Worm (Caenorhabditis elegans) whole organism, young adult: Measurements from ENCODE around the gene srg-39.

Source experiments
- B0019.2 ChIP-seq: fragments of 200-800 bp; sonication (Bioruptor generic); conservative IDR thresholded peaks from 2 replicates; pipeline ENCODE4 v1.3.6; 2022; ENCODE audit warnings: missing genetic modification reagents, missing genetic modification characterization, missing compliant biosample characterization
- F23B12.7 ChIP-seq: sonication (generic microtip); optimal IDR thresholded peaks from 2 replicates; lab custom pipeline; 2017; ENCODE audit warnings: missing genetic modification characterization, mild to moderate bottlenecking, missing compliant biosample characterization, antibody characterized with exemption, moderate library complexity; ENCODE audit not compliant: insufficient read depth
- Y95B8A.8 ChIP-seq: fragments of 200-800 bp; sonication (Bioruptor generic); IDR thresholded peaks from 2 replicates; pipeline ENCODE4 v1.3.6; 2022; ENCODE audit warnings: missing genetic modification reagents, missing genetic modification characterization, missing compliant biosample characterization
- dpl-1 ChIP-seq: fragments of 150-350 bp; optimal IDR thresholded peaks from 2 replicates; lab custom pipeline; 2014; ENCODE audit warnings: missing biosample characterization, missing genetic modification reagents, missing genetic modification characterization
- fkh-3 ChIP-seq: sonication (generic microtip); optimal IDR thresholded peaks from 2 replicates; lab custom pipeline; 2016; ENCODE audit warnings: mild to moderate bottlenecking, missing genetic modification characterization, missing compliant biosample characterization
- hmg-20 ChIP-seq: fragments of 200-800 bp; sonication (Bioruptor generic); IDR thresholded peaks from 2 replicates; pipeline ENCODE4 v1.3.6; 2022; ENCODE audit warnings: missing genetic modification reagents, missing genetic modification characterization, missing compliant biosample characterization
- hrde-1 ChIP-seq: sonication (generic microtip); optimal IDR thresholded peaks from 2 replicates; lab custom pipeline; 2016; ENCODE audit warnings: missing genetic modification characterization, mild to moderate bottlenecking, missing compliant biosample characterization, moderate library complexity, missing genotype, missing genetic modification reagents, borderline replicate concordance
- madf-8 ChIP-seq: fragments of 200-800 bp; sonication (Bioruptor generic); conservative IDR thresholded peaks from 2 replicates; pipeline ENCODE4 v1.3.6; 2022; ENCODE audit warnings: missing genetic modification reagents, missing genetic modification characterization, missing compliant biosample characterization
- nhr-120 ChIP-seq: fragments of 200-800 bp; sonication (Bioruptor generic); IDR thresholded peaks from 2 replicates; pipeline ENCODE4 v1.3.6; 2022; ENCODE audit warnings: missing genetic modification characterization, missing compliant biosample characterization
- pha-4 ChIP-seq: fragments of 150-350 bp; sonication (generic microtip); optimal IDR thresholded peaks from 2 replicates; lab custom pipeline; 2014; ENCODE audit warnings: missing biosample characterization, missing genetic modification reagents, missing genetic modification characterization
- rpc-1 ChIP-seq, 2 experiments: fragments of 150-350 bp in 1 of 2; sonication (generic microtip) in 1 of 2; optimal IDR thresholded peaks; 2 replicates each; lab custom pipeline; 2014 to 2018; ENCODE audit warnings: missing biosample characterization in 1 of 2, missing genetic modification characterization in 1 of 2, missing genetic modification reagents in 1 of 2, missing genotype in 1 of 2
- snpc-4 ChIP-seq, 5 experiments: fragments of 150-350 bp in 1 of 5; sonication (generic microtip) in 4 of 5; optimal IDR thresholded peaks; 2 replicates each; lab custom pipeline; 2014 to 2018; ENCODE audit warnings: missing genetic modification characterization in 5 of 5, missing biosample characterization in 3 of 5, antibody characterized with exemption in 2 of 5, mild to moderate bottlenecking in 2 of 5, missing compliant biosample characterization in 2 of 5, missing genotype in 2 of 5, moderate library complexity in 2 of 5, missing genetic modification reagents in 1 of 5
- tbx-9 ChIP-seq: sonication (generic microtip); optimal IDR thresholded peaks from 2 replicates; lab custom pipeline; 2016; ENCODE audit warnings: borderline replicate concordance, missing genetic modification characterization, inconsistent platforms, missing compliant biosample characterization
- unc-130 ChIP-seq: sonication (generic microtip); optimal IDR thresholded peaks from 2 replicates; lab custom pipeline; 2016; ENCODE audit warnings: missing genetic modification reagents, missing genetic modification characterization, missing compliant biosample characterization

DNA sequence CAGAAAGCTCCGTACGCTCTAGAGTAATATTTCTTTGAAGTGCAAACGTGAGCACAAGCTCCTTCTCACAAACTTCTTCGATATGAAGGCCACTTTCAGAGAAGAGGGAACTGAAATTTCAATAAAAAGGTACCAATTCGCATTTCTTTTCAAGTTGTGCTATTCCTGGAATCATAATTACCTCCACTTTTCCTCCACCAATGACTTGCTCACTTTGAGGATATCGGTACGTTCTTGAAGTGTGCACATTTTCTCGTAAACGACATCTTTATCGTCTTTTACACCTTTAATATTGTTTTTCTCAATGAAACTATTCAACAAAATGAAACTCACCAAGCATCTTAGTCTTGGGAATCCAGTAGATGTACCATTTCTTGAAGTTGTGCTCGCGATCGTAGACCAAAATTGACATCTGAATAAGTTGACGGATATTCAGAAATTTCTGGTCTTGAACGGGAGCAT, 32.9 kb downstream of the srg-39 start, which contains the start of gene scb-1:
- TF ChIP-seq hmg-20 (no peak), snpc-4 (GFP tag; optimal IDR thresholded peaks at IDR 0.05; lab: Kevin White, UChicago) (no peak), snpc-4 (tag; optimal IDR thresholded peaks at IDR 0.05; lab: Kevin White, UChicago) (no peak), madf-8 (GFP tag; lab: Robert Waterston, UW) (no peak), nhr-120 (GFP tag; lab: Robert Waterston, UW) (no peak), rpc-1 (optimal IDR thresholded peaks at IDR 0.05; lab: Kevin White, UChicago) (no peak), rpc-1 (tag; optimal IDR thresholded peaks at IDR 0.05; lab: Kevin White, UChicago) (no peak), fkh-3 (tag; lab: Kevin White, UChicago) (no peak), hrde-1 (tag; lab: Kevin White, UChicago) (no peak), B0019.2 (GFP tag; lab: Robert Waterston, UW) (no peak), F23B12.7 (no peak), Y95B8A.8 (GFP tag; lab: Robert Waterston, UW) (no peak), tbx-9 (no peak), dpl-1 (GFP tag; lab: Kevin White, UChicago) (no peak), unc-130 (GFP tag; lab: Kevin White, UChicago) (no peak), pha-4 (tag; lab: Kevin White, UChicago) (no peak)
